Fruit fly (Drosophila melanogaster): ENCODE results near the gene HP1D3csd.

Gene HP1D3csd

dm6 chrX:19153288-19154130 lies 36.5 kb upstream of the HP1D3csd start (continued):
- no peak for TF ChIP-seq Sry-β (GFP tag; optimal IDR thresholded peaks at IDR 0.05)
- TF ChIP-seq CG17385 (GFP tag; optimal IDR thresholded peaks at IDR 0.05) = no peak
- TF ChIP-seq Dll (GFP tag; IDR thresholded peaks at IDR 0.05; ENCODE audit: partially characterized antibody) = peak; percentile 51; the same call in 1 of the 4 replicates
- TF ChIP-seq CG17328 (GFP tag; IDR thresholded peaks at IDR 0.05) = no peak
- TF ChIP-seq Hr51 (GFP tag; optimal IDR thresholded peaks at IDR 0.05) = no peak
- TF ChIP-seq C15 (GFP tag; IDR thresholded peaks at IDR 0.05) = no peak
- TF ChIP-seq CG6689 (GFP tag; IDR thresholded peaks at IDR 0.05) = no peak
- TF ChIP-seq bowl (GFP tag; IDR thresholded peaks at IDR 0.05) = no peak
- TF ChIP-seq ERR (GFP tag; optimal IDR thresholded peaks at IDR 0.05) = no peak
- no peak for TF ChIP-seq CG8944 (GFP tag; optimal IDR thresholded peaks at IDR 0.05)
- no peak for TF ChIP-seq ro (GFP tag; IDR thresholded peaks at IDR 0.05)
- no peak for TF ChIP-seq sens-2 (GFP tag; IDR thresholded peaks at IDR 0.05)
- TF ChIP-seq hb (GFP tag; IDR thresholded peaks at IDR 0.05; ENCODE audit: partially characterized antibody) = no peak
- TF ChIP-seq cwo (GFP tag; optimal IDR thresholded peaks at IDR 0.05) = peak; percentile 91
- TF ChIP-seq Eip74EF (GFP tag; optimal IDR thresholded peaks at IDR 0.05) = no peak
- TF ChIP-seq lola (GFP tag; optimal IDR thresholded peaks at IDR 0.05) = no peak
- no peak for TF ChIP-seq trem (tag; optimal IDR thresholded peaks at IDR 0.05)
- TF ChIP-seq emc (GFP tag; optimal IDR thresholded peaks at IDR 0.05) = no peak
- 0 out of 2 replicates have a peak, but pooled peaks have one; percentile 17 for TF ChIP-seq slbo (GFP tag; IDR thresholded peaks at IDR 0.05)
- no peak for TF ChIP-seq scrt (GFP tag; optimal IDR thresholded peaks at IDR 0.05)
- TF ChIP-seq Rfx (GFP tag; IDR thresholded peaks at IDR 0.05) = no peak
- no peak for TF ChIP-seq ems (GFP tag; optimal IDR thresholded peaks at IDR 0.05)
- peak; percentile 70 for TF ChIP-seq CG7987 (GFP tag; optimal IDR thresholded peaks at IDR 0.05)
- TF ChIP-seq CG31388 (GFP tag; optimal IDR thresholded peaks at IDR 0.05) = no peak
- no peak for TF ChIP-seq sim (GFP tag; IDR thresholded peaks at IDR 0.05)
- TF ChIP-seq z (GFP tag; IDR thresholded peaks at IDR 0.05) = no peak
- TF ChIP-seq tap (tag; optimal IDR thresholded peaks at IDR 0.05) = no peak
- peak; percentile 83; the same call in 1 of the 2 replicates for TF ChIP-seq rib (GFP tag; IDR thresholded peaks at IDR 0.05)
- no peak for TF ChIP-seq Ravus (GFP tag; IDR thresholded peaks at IDR 0.05)
- TF ChIP-seq stwl (tag; optimal IDR thresholded peaks at IDR 0.05) = no peak
- no peak for TF ChIP-seq wdn (GFP tag; IDR thresholded peaks at IDR 0.05)
- no peak for TF ChIP-seq Lim3 (GFP tag; IDR thresholded peaks at IDR 0.05)
- no peak for TF ChIP-seq tup (GFP tag; optimal IDR thresholded peaks at IDR 0.05)
- TF ChIP-seq HLH54F (GFP tag; optimal IDR thresholded peaks at IDR 0.05) = no peak
- peak; percentile 32; the same call in 1 of the 2 replicates for TF ChIP-seq NFAT (GFP tag; IDR thresholded peaks at IDR 0.05)
- TF ChIP-seq CG7271 (tag; optimal IDR thresholded peaks at IDR 0.05) = no peak
- peak; percentile 28; the same call in 1 of the 3 replicates for TF ChIP-seq HLH4C (GFP tag; IDR thresholded peaks at IDR 0.05; ENCODE audit: partially characterized antibody)
- no peak for TF ChIP-seq Dip2 (GFP tag; IDR thresholded peaks at IDR 0.05)
- no peak for TF ChIP-seq Camta (GFP tag; optimal IDR thresholded peaks at IDR 0.05)
- TF ChIP-seq fd3F (GFP tag; optimal IDR thresholded peaks at IDR 0.05) = no peak
- no peak for TF ChIP-seq CG4424 (GFP tag; optimal IDR thresholded peaks at IDR 0.05)
- TF ChIP-seq YL-1 (GFP tag; optimal IDR thresholded peaks at IDR 0.05) = no peak
- TF ChIP-seq exex (tag; optimal IDR thresholded peaks at IDR 0.05) = peak; percentile 51
- no peak for TF ChIP-seq CG10654 (GFP tag; optimal IDR thresholded peaks at IDR 0.05)
- TF ChIP-seq CG12391 (tag; optimal IDR thresholded peaks at IDR 0.05) = no peak
- no peak for TF ChIP-seq odd (GFP tag; optimal IDR thresholded peaks at IDR 0.05)
- peak; percentile 40; the same call in 1 of the 2 replicates for TF ChIP-seq sob (GFP tag; IDR thresholded peaks at IDR 0.05)
- TF ChIP-seq ab (GFP tag; optimal IDR thresholded peaks at IDR 0.05) = no peak
- peak; percentile 6 for TF ChIP-seq btn (GFP tag; optimal IDR thresholded peaks at IDR 0.05)
